Worm (Caenorhabditis elegans) whole organism, young adult: ENCODE measurements around the gene mom-1.

ENCODE experiments used
- B0261.1 ChIP-seq: sonication (generic microtip); optimal IDR thresholded peaks from 2 replicates; lab custom pipeline; 2016; ENCODE audit warnings: mild to moderate bottlenecking, missing genetic modification characterization, moderate library complexity, missing compliant biosample characterization
- B0336.3 ChIP-seq: fragments of 200-800 bp; sonication (Bioruptor generic); IDR thresholded peaks from 2 replicates; pipeline ENCODE4 v1.3.6; 2022; ENCODE audit warnings: missing genetic modification characterization, missing compliant biosample characterization
- F10E7.11 ChIP-seq: sonication (generic microtip); optimal IDR thresholded peaks from 2 replicates; lab custom pipeline; 2017; ENCODE audit warnings: mild to moderate bottlenecking, missing genetic modification characterization, moderate library complexity, missing compliant biosample characterization
- F23B12.7 ChIP-seq: sonication (generic microtip); optimal IDR thresholded peaks from 2 replicates; lab custom pipeline; 2017; ENCODE audit warnings: missing genetic modification characterization, mild to moderate bottlenecking, missing compliant biosample characterization, antibody characterized with exemption, moderate library complexity; ENCODE audit not compliant: insufficient read depth
- F33H1.4 ChIP-seq: fragments of 200-800 bp; sonication (Bioruptor generic); IDR thresholded peaks from 2 replicates; pipeline ENCODE4 v1.3.6; 2022; ENCODE audit warnings: missing genetic modification reagents, missing genetic modification characterization, missing compliant biosample characterization
- F39B2.1 ChIP-seq: fragments of 200-800 bp; sonication (Bioruptor generic); IDR thresholded peaks from 2 replicates; pipeline ENCODE4 v1.3.6; 2022; ENCODE audit warnings: missing genetic modification reagents, missing genetic modification characterization, missing compliant biosample characterization
- F49E8.2 ChIP-seq: sonication (generic microtip); optimal IDR thresholded peaks from 3 replicates; lab custom pipeline; 2017; ENCODE audit warnings: missing genetic modification characterization, mild to moderate bottlenecking, missing compliant biosample characterization, antibody characterized with exemption, moderate library complexity; ENCODE audit not compliant: insufficient read depth
- F55B11.4 ChIP-seq: sonication (generic microtip); optimal IDR thresholded peaks from 2 replicates; lab custom pipeline; 2016; ENCODE audit warnings: missing compliant biosample characterization, missing genetic modification characterization, borderline replicate concordance; ENCODE audit not compliant: insufficient read depth
- K11D2.4 ChIP-seq: fragments of 200-800 bp; sonication (Bioruptor generic); IDR thresholded peaks from 2 replicates; pipeline ENCODE4 v1.3.6; 2022; ENCODE audit warnings: missing genetic modification reagents, missing genetic modification characterization, missing compliant biosample characterization
- T07F8.4 ChIP-seq: sonication (generic microtip); optimal IDR thresholded peaks from 2 replicates; lab custom pipeline; 2016; ENCODE audit warnings: mild to moderate bottlenecking, missing genetic modification characterization, moderate library complexity, missing compliant biosample characterization
- Y53F4B.3 ChIP-seq: fragments of 200-800 bp; sonication (Bioruptor generic); IDR thresholded peaks from 2 replicates; pipeline ENCODE4 v1.3.6; 2022; ENCODE audit warnings: missing genetic modification reagents, missing genetic modification characterization, missing compliant biosample characterization
- Y67H2A.10 ChIP-seq: fragments of 200-800 bp; sonication (Bioruptor generic); conservative IDR thresholded peaks from 2 replicates; pipeline ENCODE4 v1.3.6; 2022; ENCODE audit warnings: missing genetic modification reagents, missing genetic modification characterization, missing compliant biosample characterization
- Y95B8A.8 ChIP-seq: fragments of 200-800 bp; sonication (Bioruptor generic); IDR thresholded peaks from 2 replicates; pipeline ENCODE4 v1.3.6; 2022; ENCODE audit warnings: missing genetic modification reagents, missing genetic modification characterization, missing compliant biosample characterization
- ZK185.1 ChIP-seq: sonication (generic microtip); optimal IDR thresholded peaks from 2 replicates; lab custom pipeline; 2016; ENCODE audit warnings: mild to moderate bottlenecking, missing genetic modification characterization, missing compliant biosample characterization; ENCODE audit not compliant: poor library complexity, severe bottlenecking
- akir-1 ChIP-seq: fragments of 200-800 bp; sonication (Bioruptor generic); optimal IDR thresholded peaks from 2 replicates; lab custom pipeline; 2018; ENCODE audit warnings: mild to moderate bottlenecking, missing genetic modification characterization, moderate library complexity, missing compliant biosample characterization
- atf-7 ChIP-seq: sonication (generic microtip); optimal IDR thresholded peaks from 2 replicates; lab custom pipeline; 2017; ENCODE audit warnings: mild to moderate bottlenecking, missing genetic modification characterization, missing compliant biosample characterization
- attf-3 ChIP-seq: fragments of 200-800 bp; sonication (Bioruptor generic); conservative IDR thresholded peaks from 2 replicates; pipeline ENCODE4 v1.3.6; 2022; ENCODE audit warnings: missing genetic modification reagents, missing genetic modification characterization, missing compliant biosample characterization
- bed-2 ChIP-seq: fragments of 200-800 bp; sonication (Bioruptor generic); IDR thresholded peaks from 2 replicates; pipeline ENCODE4 v1.3.6; 2022; ENCODE audit warnings: missing genetic modification reagents, missing genetic modification characterization, missing compliant biosample characterization
- ceh-27 ChIP-seq: fragments of 200-800 bp; sonication (Bioruptor generic); optimal IDR thresholded peaks from 2 replicates; lab custom pipeline; 2018; ENCODE audit warnings: mild to moderate bottlenecking, missing genetic modification characterization, moderate library complexity, missing compliant biosample characterization
- ceh-40 ChIP-seq: fragments of 200-800 bp; sonication (Bioruptor generic); IDR thresholded peaks from 2 replicates; pipeline ENCODE4 v1.3.6; 2022; ENCODE audit warnings: missing genetic modification characterization, missing compliant biosample characterization
- dpff-1 ChIP-seq: sonication (generic microtip); optimal IDR thresholded peaks from 2 replicates; lab custom pipeline; 2017; ENCODE audit warnings: mild to moderate bottlenecking, missing genetic modification characterization, missing compliant biosample characterization
- egl-18 ChIP-seq: fragments of 200-800 bp; sonication (Bioruptor generic); IDR thresholded peaks from 2 replicates; pipeline ENCODE4 v1.3.6; 2022; ENCODE audit warnings: missing genetic modification reagents, missing genetic modification characterization, missing compliant biosample characterization
- him-1 ChIP-seq: sonication (generic microtip); optimal IDR thresholded peaks from 2 replicates; lab custom pipeline; 2016; ENCODE audit warnings: missing genotype, missing genetic modification reagents, missing genetic modification characterization, missing compliant biosample characterization
- hlh-26 ChIP-seq: fragments of 200-800 bp; sonication (Bioruptor generic); conservative IDR thresholded peaks from 2 replicates; pipeline ENCODE4 v1.3.6; 2022; ENCODE audit warnings: missing genetic modification reagents, missing genetic modification characterization, missing compliant biosample characterization
- hmg-1.2 ChIP-seq: fragments of 200-800 bp; sonication (Bioruptor generic); IDR thresholded peaks from 2 replicates; pipeline ENCODE4 v1.3.6; 2022; ENCODE audit warnings: missing genetic modification reagents, missing genetic modification characterization, missing compliant biosample characterization
- hrde-1 ChIP-seq: sonication (generic microtip); optimal IDR thresholded peaks from 2 replicates; lab custom pipeline; 2016; ENCODE audit warnings: missing genetic modification characterization, mild to moderate bottlenecking, missing compliant biosample characterization, moderate library complexity, missing genotype, missing genetic modification reagents, borderline replicate concordance
- let-526 ChIP-seq: fragments of 200-800 bp; sonication (Bioruptor generic); IDR thresholded peaks from 2 replicates; pipeline ENCODE4 v1.3.6; 2022; ENCODE audit warnings: missing genetic modification reagents, missing genetic modification characterization, missing compliant biosample characterization
- lir-1 ChIP-seq: fragments of 200-800 bp; sonication (Bioruptor generic); conservative IDR thresholded peaks from 2 replicates; pipeline ENCODE4 v1.3.6; 2022; ENCODE audit warnings: missing genetic modification reagents, missing genetic modification characterization, missing compliant biosample characterization
- lsy-27 ChIP-seq: sonication (generic microtip); optimal IDR thresholded peaks from 2 replicates; lab custom pipeline; 2017; ENCODE audit warnings: missing genetic modification characterization, mild to moderate bottlenecking, missing compliant biosample characterization, antibody characterized with exemption, missing genotype, borderline replicate concordance; ENCODE audit not compliant: insufficient read depth
- madf-3 ChIP-seq: fragments of 200-800 bp; sonication (Bioruptor generic); IDR thresholded peaks from 2 replicates; pipeline ENCODE4 v1.3.6; 2022; ENCODE audit warnings: missing genetic modification reagents, missing genetic modification characterization, missing compliant biosample characterization
- mes-4 ChIP-seq: sonication (generic microtip); optimal IDR thresholded peaks from 2 replicates; lab custom pipeline; 2016; ENCODE audit warnings: missing genotype, missing genetic modification characterization, missing compliant biosample characterization
- nfyb-1 ChIP-seq: fragments of 200-800 bp; sonication (Bioruptor generic); IDR thresholded peaks from 2 replicates; pipeline ENCODE4 v1.3.6; 2022; ENCODE audit warnings: missing genetic modification reagents, missing genetic modification characterization, missing compliant biosample characterization
- pbrm-1 ChIP-seq: fragments of 200-800 bp; sonication (Bioruptor generic); IDR thresholded peaks from 2 replicates; pipeline ENCODE4 v1.3.6; 2022; ENCODE audit warnings: missing genetic modification reagents, missing genetic modification characterization, missing compliant biosample characterization
- rcor-1 ChIP-seq: fragments of 200-800 bp; sonication (Bioruptor generic); IDR thresholded peaks from 2 replicates; pipeline ENCODE4 v1.3.6; 2022; ENCODE audit warnings: missing genetic modification reagents, missing genetic modification characterization, missing compliant biosample characterization
- rpc-1 ChIP-seq, 2 experiments: fragments of 150-350 bp in 1 of 2; sonication (generic microtip) in 1 of 2; optimal IDR thresholded peaks; 2 replicates each; lab custom pipeline; 2014 to 2018; ENCODE audit warnings: missing biosample characterization in 1 of 2, missing genetic modification characterization in 1 of 2, missing genetic modification reagents in 1 of 2, missing genotype in 1 of 2
- sdz-38 ChIP-seq: sonication (generic microtip); optimal IDR thresholded peaks from 2 replicates; lab custom pipeline; 2016; ENCODE audit warnings: missing genotype, missing genetic modification characterization, missing compliant biosample characterization
- tbx-9 ChIP-seq: sonication (generic microtip); optimal IDR thresholded peaks from 2 replicates; lab custom pipeline; 2016; ENCODE audit warnings: borderline replicate concordance, missing genetic modification characterization, inconsistent platforms, missing compliant biosample characterization
- unc-130 ChIP-seq: sonication (generic microtip); optimal IDR thresholded peaks from 2 replicates; lab custom pipeline; 2016; ENCODE audit warnings: missing genetic modification reagents, missing genetic modification characterization, missing compliant biosample characterization
- unc-62 ChIP-seq: fragments of 150-350 bp; optimal IDR thresholded peaks from 2 replicates; lab custom pipeline; 2014; ENCODE audit warnings: missing biosample characterization, missing genetic modification reagents, missing genetic modification characterization
- zfh-2 ChIP-seq: fragments of 200-800 bp; sonication (Bioruptor generic); conservative IDR thresholded peaks from 2 replicates; pipeline ENCODE4 v1.3.6; 2022; ENCODE audit warnings: missing genetic modification reagents, missing genetic modification characterization, missing compliant biosample characterization
- zim-3 ChIP-seq: sonication (generic microtip); optimal IDR thresholded peaks from 2 replicates; lab custom pipeline; 2017; ENCODE audit warnings: mild to moderate bottlenecking, missing genetic modification characterization, moderate library complexity, missing compliant biosample characterization
- ztf-18 ChIP-seq: sonication (generic microtip); optimal IDR thresholded peaks from 2 replicates; lab custom pipeline; 2016; ENCODE audit warnings: missing genotype, mild to moderate bottlenecking, missing genetic modification characterization, missing compliant biosample characterization
- ztf-25 ChIP-seq: fragments of 200-800 bp; sonication (Bioruptor generic); IDR thresholded peaks from 2 replicates; pipeline ENCODE4 v1.3.6; 2022; ENCODE audit warnings: missing genetic modification reagents, missing genetic modification characterization, missing compliant biosample characterization

The mom-1 gene

DNA sequence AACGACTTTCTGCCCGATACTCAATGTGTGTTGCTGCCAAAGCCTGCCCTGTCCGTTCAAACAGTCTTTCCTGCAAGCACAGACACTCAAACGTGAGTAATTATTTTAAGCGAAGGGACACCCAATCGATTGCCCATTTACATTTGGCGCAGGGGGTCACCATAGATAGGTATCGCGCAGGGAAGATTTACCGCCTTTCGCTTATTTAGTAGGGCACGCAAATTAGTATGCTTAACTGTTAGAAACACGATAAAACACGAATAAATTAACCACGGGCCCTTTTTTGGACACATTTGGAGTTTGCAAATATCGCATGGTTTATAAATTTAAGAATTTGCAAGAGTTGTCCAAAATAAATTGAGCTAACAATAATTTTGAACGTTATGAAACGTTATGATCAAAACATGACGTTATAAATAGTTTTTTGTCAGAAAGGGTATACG lies 3.5 kb downstream of the mom-1 start (continued):
- TF ChIP-seq Y95B8A.8 (0 out of 2 replicates have a peak, but pooled peaks have one; percentile 48), mes-4 (tag; lab: Kevin White, UChicago) (peak; percentile 27), ztf-18 (tag; lab: Kevin White, UChicago) (peak; percentile 78), F39B2.1 (no peak), ceh-40 (GFP tag; lab: Robert Waterston, UW) (0 out of 2 replicates have a peak, but pooled peaks have one; percentile 24), unc-62 (GFP tag; lab: Kevin White, UChicago) (peak; percentile 58), nfyb-1 (peak; percentile 98), unc-130 (GFP tag; lab: Kevin White, UChicago) (peak; percentile 68), lsy-27 (tag; lab: Kevin White, UChicago) (no peak), madf-3 (GFP tag; lab: Robert Waterston, UW) (peak; percentile 84; the same call in 1 of the 2 replicates), attf-3 (GFP tag; lab: Robert Waterston, UW) (0 out of 2 replicates have a peak, but pooled peaks have one; percentile 40), let-526 (GFP tag; lab: Robert Waterston, UW) (peak; percentile 94), K11D2.4 (GFP tag; lab: Robert Waterston, UW) (peak; percentile 99), tbx-9 (tag; lab: Kevin White, UChicago) (no peak), sdz-38 (tag; lab: Kevin White, UChicago) (peak; percentile 21), Y67H2A.10 (GFP tag; lab: Robert Waterston, UW) (peak; percentile 68; the same call in 1 of the 2 replicates), T07F8.4 (tag; lab: Kevin White, UChicago) (peak; percentile 96), ceh-27 (GFP tag; lab: Kevin White, UChicago) (peak; percentile 99), hlh-26 (no peak), egl-18 (GFP tag; lab: Robert Waterston, UW) (peak; percentile 96), hrde-1 (tag; lab: Kevin White, UChicago) (peak; percentile 52), Y53F4B.3 (GFP tag; lab: Robert Waterston, UW) (no peak), F33H1.4 (GFP tag; lab: Robert Waterston, UW) (peak; percentile 27; the same call in 1 of the 2 replicates), B0336.3 (peak; percentile 100), rpc-1 (optimal IDR thresholded peaks at IDR 0.05; lab: Kevin White, UChicago) (peak; percentile 17), rpc-1 (tag; optimal IDR thresholded peaks at IDR 0.05; lab: Kevin White, UChicago) (no peak), atf-7 (peak; percentile 99), lir-1 (GFP tag; lab: Robert Waterston, UW) (peak; percentile 97), ztf-25 (GFP tag; lab: Robert Waterston, UW) (0 out of 2 replicates have a peak, but pooled peaks have one; percentile 58), bed-2 (GFP tag; lab: Robert Waterston, UW) (peak; percentile 93; the same call in 1 of the 2 replicates), pbrm-1 (GFP tag; lab: Robert Waterston, UW) (peak; percentile 96)

DNA sequence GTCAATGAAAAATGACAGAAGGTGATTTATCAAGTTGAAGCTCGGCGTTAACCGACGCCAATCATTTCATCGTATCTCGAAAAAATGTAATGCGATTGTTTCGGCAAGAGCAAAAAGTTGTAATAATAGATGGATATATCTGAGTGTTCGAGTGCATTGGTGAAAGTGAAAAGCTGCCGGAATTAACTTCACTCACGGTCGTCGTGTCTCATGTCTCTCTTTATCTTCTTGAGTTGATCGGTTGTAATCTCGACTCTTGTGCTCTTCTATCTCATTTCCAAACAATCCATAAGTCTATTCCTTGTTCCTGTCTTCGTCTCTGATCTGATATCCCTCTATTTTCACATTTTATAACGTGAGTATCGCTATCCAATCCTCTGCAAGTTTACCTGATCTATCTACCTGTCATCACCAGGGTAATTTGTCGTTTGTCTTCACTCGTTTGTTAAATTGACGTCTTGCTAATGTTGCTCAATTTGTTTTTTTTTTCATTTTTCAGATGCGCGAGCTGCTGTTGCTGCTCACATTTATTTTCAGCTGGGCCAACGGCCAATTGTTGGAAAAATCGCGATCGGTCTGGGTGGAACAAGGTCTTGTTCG lies 6.8 kb downstream of the mom-1 start, which contains the start of gene cest-16:
Gene cest-16 (plus strand): TSS at position 302 of the 600 bp plus-strand sequence.
- no peak for TF ChIP-seq F49E8.2 (tag; lab: Kevin White, UChicago)

DNA sequence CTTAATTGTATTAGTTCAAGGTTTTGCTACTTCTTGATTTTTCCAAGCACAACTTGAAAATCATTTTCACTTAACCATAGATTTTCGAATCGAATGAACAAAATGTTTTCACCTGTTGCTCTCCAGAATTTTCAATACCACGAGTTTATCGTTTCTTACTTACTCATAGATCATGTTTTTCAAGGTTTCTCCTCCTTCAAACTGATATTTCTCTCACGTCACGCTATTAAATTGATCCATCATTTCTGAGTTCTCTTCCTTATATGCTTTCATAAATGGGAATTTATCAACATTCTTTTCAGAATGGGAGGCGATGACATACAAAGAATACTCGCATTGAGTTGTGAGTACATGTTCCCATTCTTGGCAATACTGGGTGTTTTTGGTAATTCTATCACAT lies 18.5 kb downstream of the mom-1 start, which contains the start of gene npr-38:
Gene npr-38 (plus strand): TSS at position 301 of the 400 bp plus-strand sequence.
- no peak for TF ChIP-seq zfh-2 (GFP tag; lab: Robert Waterston, UW)
- no peak for TF ChIP-seq pbrm-1 (GFP tag; lab: Robert Waterston, UW)
- no peak for TF ChIP-seq him-1 (tag; lab: Kevin White, UChicago)
- TF ChIP-seq F55B11.4 (tag; lab: Kevin White, UChicago): no peak
- no peak for TF ChIP-seq hmg-1.2 (GFP tag; lab: Robert Waterston, UW)
- no peak for TF ChIP-seq sdz-38 (tag; lab: Kevin White, UChicago)
- TF ChIP-seq ztf-18 (tag; lab: Kevin White, UChicago): no peak
- TF ChIP-seq hlh-26: no peak
- no peak for TF ChIP-seq rcor-1 (GFP tag; lab: Robert Waterston, UW)
- TF ChIP-seq akir-1 (GFP tag; lab: Kevin White, UChicago): no peak
- TF ChIP-seq zim-3 (tag; lab: Kevin White, UChicago): no peak
- no peak for TF ChIP-seq ZK185.1 (tag; lab: Kevin White, UChicago)
- TF ChIP-seq dpff-1 (tag; lab: Kevin White, UChicago): no peak
- no peak for TF ChIP-seq B0261.1 (tag; lab: Kevin White, UChicago)
- TF ChIP-seq F23B12.7: no peak
- TF ChIP-seq F10E7.11 (tag; lab: Kevin White, UChicago): no peak
